Worm (Caenorhabditis elegans): ENCODE measurements around the gene sre-26.

ce11 chrII:12460602-12461453 lies 40.4 kb upstream of the sre-26 start, which contains the start of gene tag-280:
- TF ChIP-seq mep-1 (tag; optimal IDR thresholded peaks at IDR 0.05) (no peak), pha-4 (tag; optimal IDR thresholded peaks at IDR 0.05) (no peak), unc-62 (GFP tag; optimal IDR thresholded peaks at IDR 0.05) (no peak), lin-13 (tag; optimal IDR thresholded peaks at IDR 0.05) (no peak), ces-1 (GFP tag; optimal IDR thresholded peaks at IDR 0.05) (no peak), elt-3 (tag; optimal IDR thresholded peaks at IDR 0.05) (no peak), ztf-11 (tag; optimal IDR thresholded peaks at IDR 0.05) (no peak), nhr-2 (tag; optimal IDR thresholded peaks at IDR 0.05) (no peak), nhr-28 (tag; optimal IDR thresholded peaks at IDR 0.05) (no peak), blmp-1 (tag; optimal IDR thresholded peaks at IDR 0.05) (no peak)
